Fruit fly (Drosophila melanogaster) Kc167 (cell line): ENCODE measurements around the gene eIF2A.

Experiments used
- Myc ChIP-seq: fragments of >200 bp; optimal IDR thresholded peaks from 2 replicates; lab custom pipeline; 2017; ENCODE audit warnings: missing external identifiers
- Sin3A ChIP-seq: fragments of >200 bp; optimal IDR thresholded peaks from 2 replicates; lab custom pipeline; 2018; ENCODE audit warnings: missing external identifiers
- h ChIP-seq: fragments of >200 bp; optimal IDR thresholded peaks from 3 replicates; lab custom pipeline; 2018; ENCODE audit warnings: missing external identifiers
- insv ChIP-seq: fragments of >200 bp; optimal IDR thresholded peaks from 3 replicates; lab custom pipeline; 2018; ENCODE audit warnings: missing external identifiers
- psq ChIP-seq: fragments of >200 bp; optimal IDR thresholded peaks from 2 replicates; lab custom pipeline; 2017; ENCODE audit warnings: missing external identifiers
- ttk ChIP-seq: sonication (Bioruptor generic); optimal IDR thresholded peaks from 2 replicates; lab custom pipeline; 2017; ENCODE audit warnings: missing external identifiers

The eIF2A gene

dm6 chr3L:21871804-21872203, 47.3 kb downstream of the eIF2A start:
- no peak for TF ChIP-seq ttk
- TF ChIP-seq Myc, result no peak
- no peak for TF ChIP-seq h
- no peak for TF ChIP-seq psq (lab: Kevin White, UChicago)
- no peak for TF ChIP-seq Sin3A (lab: Kevin White, UChicago)
- TF ChIP-seq insv (lab: Kevin White, UChicago), result no peak
